Fruit fly (Drosophila melanogaster): ENCODE data around the gene ClC-c.

ClC-c gene

DNA sequence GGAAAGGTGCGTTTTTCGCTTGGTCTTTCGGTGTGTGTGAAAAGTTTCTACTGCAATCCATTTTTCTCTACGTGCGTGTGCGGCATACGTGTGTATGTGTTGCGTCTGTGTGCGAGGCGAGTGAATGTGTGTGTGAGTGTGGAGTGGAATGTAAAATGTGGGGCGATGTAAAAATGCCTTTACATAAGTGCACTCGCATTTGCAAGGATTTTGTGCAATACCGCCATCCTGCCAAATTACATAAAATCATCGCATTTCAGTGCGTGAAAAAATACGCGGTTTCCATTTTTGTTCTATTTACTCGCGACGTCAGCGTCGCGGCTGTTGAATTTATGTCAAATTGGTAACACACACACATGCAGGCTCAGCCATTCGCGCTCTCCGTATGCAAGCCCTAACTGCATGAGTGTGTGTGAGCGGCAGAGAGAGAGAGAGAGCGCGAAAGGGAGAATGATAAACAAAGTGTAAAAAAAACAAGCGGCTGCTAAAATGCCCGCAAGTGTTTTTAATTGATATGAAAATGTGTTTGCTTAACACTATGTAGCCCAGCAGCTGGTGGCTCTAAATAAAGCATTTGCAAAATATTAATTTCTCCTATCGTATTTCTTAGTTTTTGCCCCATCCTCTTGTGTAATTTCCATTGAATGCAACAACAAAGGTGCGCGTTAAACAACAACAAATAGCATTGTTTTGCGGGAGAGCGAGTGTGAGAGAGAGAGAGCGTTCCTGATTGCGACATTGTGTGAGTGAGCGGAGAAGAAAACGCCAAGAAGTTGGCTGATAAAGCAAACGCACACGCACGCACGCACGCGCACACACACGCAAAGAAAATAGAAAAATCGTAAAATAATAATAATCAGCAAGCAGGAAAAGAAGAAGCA, 37.9 kb upstream of the ClC-c start:
- TF ChIP-seq toe (GFP tag; optimal IDR thresholded peaks at IDR 0.05) (no peak), Hr96 (GFP tag; optimal IDR thresholded peaks at IDR 0.05) (no peak), kay (GFP tag; ENCODE audit: borderline replicate concordance) (peak; percentile 42), CG14711 (tag; optimal IDR thresholded peaks at IDR 0.05) (no peak), cic (GFP tag; optimal IDR thresholded peaks at IDR 0.05) (peak; percentile 63), Mnt (GFP tag; optimal IDR thresholded peaks at IDR 0.05) (no peak), cnc (optimal IDR thresholded peaks at IDR 0.05) (no peak), CG11617 (GFP tag; optimal IDR thresholded peaks at IDR 0.05) (no peak), CG5204 (GFP tag; optimal IDR thresholded peaks at IDR 0.05) (no peak), Clk (GFP tag; optimal IDR thresholded peaks at IDR 0.05) (no peak), CG7045 (GFP tag; optimal IDR thresholded peaks at IDR 0.05) (no peak), Crg-1 (GFP tag; optimal IDR thresholded peaks at IDR 0.05) (no peak), bab1 (GFP tag; optimal IDR thresholded peaks at IDR 0.05) (no peak), ovo (GFP tag; optimal IDR thresholded peaks at IDR 0.05) (no peak), CG12768 (GFP tag; optimal IDR thresholded peaks at IDR 0.05) (peak; percentile 94), CG1620 (GFP tag; optimal IDR thresholded peaks at IDR 0.05) (no peak), CG7101 (tag; optimal IDR thresholded peaks at IDR 0.05) (no peak), tj (GFP tag; optimal IDR thresholded peaks at IDR 0.05) (peak; percentile 17), CG33017 (tag; optimal IDR thresholded peaks at IDR 0.05) (no peak)

DNA sequence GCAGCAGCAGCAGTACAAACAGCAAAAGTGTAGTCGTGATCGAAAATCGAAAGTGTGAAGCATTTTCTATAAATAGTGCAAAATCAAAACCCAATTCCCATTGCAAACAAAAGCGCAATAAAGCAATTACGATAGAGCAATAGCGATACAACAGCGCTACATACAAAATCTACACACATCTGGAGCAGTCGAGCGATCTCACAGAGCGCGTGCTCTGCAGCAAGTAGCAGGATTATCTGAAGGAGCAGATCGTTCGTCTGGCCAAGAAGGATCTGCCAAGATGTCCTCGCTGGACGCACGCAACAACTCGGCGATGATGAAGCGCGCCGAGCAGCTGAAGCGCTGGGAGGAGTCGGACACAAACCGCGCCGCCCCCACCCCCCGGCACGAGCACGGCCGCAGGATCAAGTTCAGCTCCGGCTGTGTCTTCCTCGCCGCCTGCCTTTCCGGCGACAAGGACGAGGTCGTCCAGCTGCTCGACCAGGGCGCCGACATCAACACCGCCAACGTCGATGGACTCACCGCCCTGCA, 37.2 kb upstream of the ClC-c start:
- TF ChIP-seq cnc (optimal IDR thresholded peaks at IDR 0.05) (no peak), Crg-1 (GFP tag; optimal IDR thresholded peaks at IDR 0.05) (no peak), Hr96 (GFP tag; optimal IDR thresholded peaks at IDR 0.05) (no peak), CG7101 (tag; optimal IDR thresholded peaks at IDR 0.05) (no peak), CG12768 (GFP tag; optimal IDR thresholded peaks at IDR 0.05) (no peak), CG7045 (GFP tag; optimal IDR thresholded peaks at IDR 0.05) (no peak), CG14711 (tag; optimal IDR thresholded peaks at IDR 0.05) (no peak), toe (GFP tag; optimal IDR thresholded peaks at IDR 0.05) (no peak), tj (GFP tag; optimal IDR thresholded peaks at IDR 0.05) (no peak), CG11617 (GFP tag; optimal IDR thresholded peaks at IDR 0.05) (no peak), ovo (GFP tag; optimal IDR thresholded peaks at IDR 0.05) (no peak)

DNA sequence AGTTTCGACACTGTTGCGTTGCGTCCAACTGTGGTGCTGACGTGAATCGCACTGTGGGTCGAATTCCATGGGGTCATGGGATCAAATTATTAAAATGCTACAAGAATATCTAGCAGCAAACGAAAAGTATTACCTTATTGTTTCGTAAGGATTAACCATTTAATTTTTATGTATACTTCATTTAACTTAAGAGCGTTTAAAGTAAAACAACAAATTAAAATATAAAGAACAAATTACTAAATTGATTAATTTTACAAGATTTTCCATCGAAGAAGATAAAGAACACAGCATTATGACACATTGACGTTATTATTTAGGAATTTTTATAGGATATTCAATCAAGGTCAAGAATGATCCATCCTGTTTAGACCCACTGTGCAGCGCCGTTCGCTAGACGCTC, 36.2 kb upstream of the ClC-c start:
- TF ChIP-seq cnc (optimal IDR thresholded peaks at IDR 0.05) (no peak), toe (GFP tag; optimal IDR thresholded peaks at IDR 0.05) (no peak), CG1620 (GFP tag; optimal IDR thresholded peaks at IDR 0.05) (no peak), Crg-1 (GFP tag; optimal IDR thresholded peaks at IDR 0.05) (no peak), pad (GFP tag; optimal IDR thresholded peaks at IDR 0.05) (no peak), CG14711 (tag; optimal IDR thresholded peaks at IDR 0.05) (peak; percentile 2), CG5204 (GFP tag; optimal IDR thresholded peaks at IDR 0.05) (no peak), Mnt (GFP tag; optimal IDR thresholded peaks at IDR 0.05) (no peak), tj (GFP tag; optimal IDR thresholded peaks at IDR 0.05) (no peak), ovo (GFP tag; optimal IDR thresholded peaks at IDR 0.05) (no peak), CG33017 (tag; optimal IDR thresholded peaks at IDR 0.05) (no peak), Clk (GFP tag; optimal IDR thresholded peaks at IDR 0.05) (no peak), cic (GFP tag; optimal IDR thresholded peaks at IDR 0.05) (no peak), CG12768 (GFP tag; optimal IDR thresholded peaks at IDR 0.05) (peak; percentile 38)

DNA sequence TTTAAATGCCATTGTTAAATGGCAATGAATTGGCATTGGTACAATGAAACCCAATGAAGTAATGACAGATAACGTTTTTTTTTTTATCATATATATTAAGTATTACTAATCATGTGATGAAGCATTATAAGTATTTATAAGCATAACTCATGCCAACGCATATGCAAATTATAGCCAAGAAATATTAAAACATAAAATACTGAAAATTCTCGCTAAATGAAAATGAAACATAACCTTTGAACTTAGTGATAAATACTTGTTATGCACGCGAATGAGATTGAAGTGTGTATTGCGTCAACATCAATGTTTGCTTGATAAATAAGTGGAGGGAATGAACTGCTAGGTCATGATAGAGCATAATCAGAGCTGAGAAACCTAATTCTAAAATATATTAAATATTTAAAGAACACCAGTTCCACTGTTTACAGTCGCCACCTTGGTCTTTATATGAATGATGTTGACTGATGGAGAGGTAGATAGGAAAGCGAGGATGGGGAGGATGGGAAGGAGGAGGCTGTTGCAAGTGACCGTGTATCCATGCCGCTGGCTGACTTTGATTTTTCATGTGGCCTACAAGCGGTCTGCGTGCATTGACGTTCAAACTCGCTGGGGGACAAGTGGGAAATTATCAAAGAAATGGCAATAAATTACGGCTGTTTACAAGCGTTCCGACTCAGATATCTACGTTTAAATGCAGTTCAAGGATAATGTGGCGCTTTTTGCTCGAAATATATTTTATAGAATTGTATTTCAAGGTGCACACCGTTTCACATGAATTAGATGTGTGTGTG, 34.0 kb upstream of the ClC-c start:
- no peak for TF ChIP-seq cic (GFP tag; optimal IDR thresholded peaks at IDR 0.05)
- TF ChIP-seq kay (GFP tag; ENCODE audit: borderline replicate concordance), result peak; percentile 13
- TF ChIP-seq bab1 (GFP tag; optimal IDR thresholded peaks at IDR 0.05), result no peak
- no peak for TF ChIP-seq CG7101 (tag; optimal IDR thresholded peaks at IDR 0.05)
- TF ChIP-seq CG1620 (GFP tag; optimal IDR thresholded peaks at IDR 0.05), result no peak
- TF ChIP-seq tj (GFP tag; optimal IDR thresholded peaks at IDR 0.05), result no peak
- no peak for TF ChIP-seq Hr96 (GFP tag; optimal IDR thresholded peaks at IDR 0.05)
- TF ChIP-seq Clk (GFP tag; optimal IDR thresholded peaks at IDR 0.05), result no peak

DNA sequence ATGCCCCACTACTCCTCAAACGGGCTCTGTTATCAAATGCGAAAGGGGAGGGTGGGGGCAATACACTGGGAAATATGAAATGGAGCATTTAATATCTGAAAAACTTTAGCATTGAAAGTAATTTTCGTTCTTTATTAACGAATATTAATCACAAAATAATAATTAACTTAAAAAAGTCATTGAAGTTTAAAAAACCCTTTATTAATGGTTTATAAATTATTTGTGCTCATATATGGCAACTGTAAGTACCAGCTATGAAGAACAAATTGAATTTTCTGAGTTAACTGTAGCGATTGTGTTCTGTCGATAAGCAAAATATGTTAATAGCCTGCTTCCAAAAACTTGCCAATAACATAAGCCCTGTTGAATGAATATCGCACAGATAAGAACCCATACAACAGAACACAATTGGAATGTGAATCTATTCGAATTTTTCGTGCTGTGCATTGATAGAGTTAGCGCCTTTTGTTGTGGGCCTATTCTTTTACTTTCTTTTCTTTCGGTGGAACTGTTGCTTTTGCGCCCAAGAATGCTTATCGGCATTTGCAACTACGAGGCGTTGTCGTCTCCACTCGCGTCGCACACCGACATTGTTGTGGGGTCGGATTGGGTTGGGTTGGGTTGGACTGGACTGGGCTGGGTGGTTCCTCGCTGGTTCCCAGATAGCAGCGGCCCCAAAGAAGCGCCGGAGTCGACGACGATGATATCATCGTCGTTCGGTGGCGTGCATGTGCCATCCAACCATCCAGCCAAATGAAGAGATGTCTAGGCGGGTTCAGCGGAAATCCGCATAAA, 29.3 kb upstream of the ClC-c start:
- TF ChIP-seq CG11617 (GFP tag; optimal IDR thresholded peaks at IDR 0.05), result peak; percentile 1
- TF ChIP-seq CG12768 (GFP tag; optimal IDR thresholded peaks at IDR 0.05), result peak; percentile 3
- no peak for TF ChIP-seq CG1620 (GFP tag; optimal IDR thresholded peaks at IDR 0.05)
- no peak for TF ChIP-seq Mnt (GFP tag; optimal IDR thresholded peaks at IDR 0.05)
